Worm (Caenorhabditis elegans) whole organism, L4 larva: ENCODE measurements around the gene Y71H2AM.11.

Source experiments
- R02D3.7 ChIP-seq: fragments of 150-350 bp; sonication (generic microtip); optimal IDR thresholded peaks from 3 replicates; lab custom pipeline; 2014; ENCODE audit warnings: missing biosample characterization, missing genetic modification characterization
- arid-1 ChIP-seq: fragments of 200-800 bp; sonication (Bioruptor generic); conservative IDR thresholded peaks from 2 replicates; pipeline ENCODE4 v1.3.6; 2022; ENCODE audit warnings: missing genetic modification reagents, missing genetic modification characterization, missing compliant biosample characterization
- hif-1 ChIP-seq, 2 experiments: sonication (generic microtip); optimal IDR thresholded peaks; 2 replicates each; lab custom pipeline; 2016 to 2017; ENCODE audit warnings: missing compliant biosample characterization in 2 of 2, missing genetic modification characterization in 2 of 2, missing genetic modification reagents in 2 of 2, missing genotype in 2 of 2, mild to moderate bottlenecking in 1 of 2
- lir-3 ChIP-seq: sonication (generic microtip); optimal IDR thresholded peaks from 2 replicates; lab custom pipeline; 2016; ENCODE audit warnings: mild to moderate bottlenecking, missing genetic modification characterization, missing compliant biosample characterization
- mep-1 ChIP-seq: fragments of 150-350 bp; sonication (generic microtip); optimal IDR thresholded peaks from 3 replicates; lab custom pipeline; 2014; ENCODE audit warnings: missing biosample characterization, missing genetic modification characterization
- nhr-10 ChIP-seq: fragments of 150-350 bp; optimal IDR thresholded peaks from 2 replicates; lab custom pipeline; 2014; ENCODE audit warnings: missing biosample characterization, missing genetic modification characterization
- zfp-2 ChIP-seq: sonication (generic microtip); optimal IDR thresholded peaks from 2 replicates; lab custom pipeline; 2016; ENCODE audit warnings: mild to moderate bottlenecking, missing genetic modification characterization, missing compliant biosample characterization

ce11 chrIII:2716514-2716913 lies 8.4 kb downstream of the Y71H2AM.11 start, which contains the start of gene tmem-132:
- TF ChIP-seq R02D3.7 (tag; lab: Kevin White, UChicago) (no peak), mep-1 (no peak), zfp-2 (tag; lab: Kevin White, UChicago) (no peak), arid-1 (GFP tag; lab: Robert Waterston, UW) (no peak), nhr-10 (no peak), hif-1 (tag; optimal IDR thresholded peaks at IDR 0.05; lab: Kevin White, UChicago) (no peak), lir-3 (tag; lab: Kevin White, UChicago) (no peak)
